Worm (Caenorhabditis elegans) whole organism, L4 larva: ENCODE data around the gene srh-192.
"Not testable (repeated sequence)": the region's sequence is repeated elsewhere in the genome, so short reads cannot be mapped to it uniquely, and the experiment has no call there.

Source experiments
- D1046.2 ChIP-seq: fragments of 200-800 bp; sonication (Bioruptor generic); IDR thresholded peaks from 2 replicates; pipeline ENCODE4 v1.3.6; 2022; ENCODE audit warnings: missing genetic modification characterization, missing compliant biosample characterization
- aha-1 ChIP-seq: fragments of 150-350 bp; peaks from one replicate; lab custom pipeline; 2014; ENCODE audit warnings: missing biosample characterization, missing genetic modification characterization
- arid-1 ChIP-seq: fragments of 200-800 bp; sonication (Bioruptor generic); conservative IDR thresholded peaks from 2 replicates; pipeline ENCODE4 v1.3.6; 2022; ENCODE audit warnings: missing genetic modification reagents, missing genetic modification characterization, missing compliant biosample characterization
- egl-27 ChIP-seq: sonication (generic microtip); optimal IDR thresholded peaks from 3 replicates; lab custom pipeline; 2017; ENCODE audit warnings: missing biosample characterization, missing genetic modification reagents, missing genetic modification characterization
- gei-8 ChIP-seq: fragments of 200-800 bp; sonication (Bioruptor generic); optimal IDR thresholded peaks from 2 replicates; lab custom pipeline; 2018; ENCODE audit warnings: mild to moderate bottlenecking, missing genetic modification characterization, missing compliant biosample characterization
- jun-1 ChIP-seq: fragments of 150-350 bp; optimal IDR thresholded peaks from 2 replicates; lab custom pipeline; 2014; ENCODE audit warnings: missing biosample characterization, missing genetic modification reagents, missing genetic modification characterization
- mdl-1 ChIP-seq, 2 experiments: fragments of 150-350 bp in 1 of 2; sonication (generic microtip) in 1 of 2; optimal IDR thresholded peaks; 2 replicates each; lab custom pipeline; 2014 to 2017; ENCODE audit warnings: missing biosample characterization in 2 of 2, missing genetic modification characterization in 2 of 2
- skn-1 ChIP-seq: fragments of 150-350 bp; optimal IDR thresholded peaks from 2 replicates; lab custom pipeline; 2014; ENCODE audit warnings: missing biosample characterization, missing genetic modification characterization

srh-192 gene

DNA sequence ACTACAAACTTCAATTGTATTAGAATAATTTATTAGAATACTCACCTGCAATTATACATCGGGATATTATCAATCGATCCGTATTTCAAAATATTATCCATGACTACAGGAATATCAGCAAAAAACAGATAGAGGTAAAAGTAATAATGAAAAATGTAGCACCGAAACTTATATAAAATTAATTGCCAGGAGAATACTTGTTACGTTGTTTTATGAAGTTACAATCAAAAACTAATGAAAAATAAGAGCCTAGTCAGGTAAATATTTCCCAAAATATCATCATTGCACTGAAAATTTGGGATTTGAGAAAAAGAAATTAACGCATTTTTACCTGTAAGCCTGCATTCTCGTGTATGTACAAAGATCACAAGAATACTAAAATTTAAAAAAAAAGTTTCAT, 43.7 kb downstream of the srh-192 start, which contains the start of gene srt-38:
TSS of gene srt-38 (minus strand) at position 101 of the 400 bp plus-strand sequence.
- not testable (repeated sequence) for TF ChIP-seq egl-27 (tag; lab: Kevin White, UChicago); gei-8 (GFP tag; lab: Kevin White, UChicago); D1046.2 (GFP tag; lab: Robert Waterston, UW)

DNA sequence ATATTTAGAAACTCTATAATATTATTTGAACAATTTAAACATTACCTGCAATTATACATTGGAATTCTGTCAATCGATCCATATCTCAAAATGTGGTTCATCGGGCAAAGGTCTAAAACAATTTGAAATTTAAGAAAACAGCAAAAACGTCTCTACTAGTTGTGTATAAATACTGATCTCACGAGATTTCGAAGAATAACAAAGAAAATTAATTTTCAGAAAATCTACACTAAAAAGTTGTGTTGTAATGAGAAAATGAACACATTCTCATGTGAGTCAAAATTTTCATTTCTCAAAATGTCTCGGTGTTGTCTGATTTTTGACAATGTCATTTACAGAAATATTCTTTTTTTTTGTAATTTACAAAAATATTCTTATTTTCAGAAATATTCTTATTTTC, 46.7 kb downstream of the srh-192 start, which contains the start of gene srt-36:
TSS of gene srt-36 (minus strand) at position 101 of the 400 bp plus-strand sequence.
- TF ChIP-seq arid-1 (GFP tag; lab: Robert Waterston, UW); jun-1; mdl-1 (tag; optimal IDR thresholded peaks at IDR 0.05; lab: Kevin White, UChicago): not testable (repeated sequence)

DNA sequence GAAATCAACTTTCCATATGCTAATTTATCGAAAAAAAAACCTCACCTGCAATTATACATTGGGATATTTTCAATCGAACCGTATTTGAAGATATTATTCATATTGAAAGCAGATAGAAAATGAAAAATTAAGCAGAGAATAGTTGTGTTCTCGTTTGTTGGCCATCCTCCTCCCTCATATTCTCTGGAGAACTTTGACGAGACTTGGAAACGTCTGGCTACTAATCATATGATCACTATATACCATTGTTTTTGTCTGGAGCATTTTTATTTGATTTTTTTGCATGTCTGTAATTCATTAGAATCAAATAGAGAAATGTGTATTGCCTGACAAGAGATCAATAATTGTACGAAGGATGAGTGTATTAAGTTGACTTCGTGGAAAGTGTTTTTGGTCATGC, 50.4 kb downstream of the srh-192 start, which contains the start of gene srt-35:
TSS of gene srt-35 (minus strand) at position 101 of the 400 bp plus-strand sequence.
- peak; percentile 46 for TF ChIP-seq aha-1 (tag; lab: Kevin White, UChicago)
- no peak for TF ChIP-seq skn-1 (tag; lab: Kevin White, UChicago)
